Worm (Caenorhabditis elegans) whole organism, midembryonic: Measurements from ENCODE around the gene fbxb-74.

Experiments
- T22C8.4 ChIP-seq: fragments of 200-800 bp; sonication (Bioruptor generic); IDR thresholded peaks from 2 replicates; pipeline ENCODE4 v1.3.6; 2022; ENCODE audit warnings: missing genetic modification characterization, missing compliant biosample characterization
- cog-1 ChIP-seq: sonication (generic microtip); optimal IDR thresholded peaks from 2 replicates; lab custom pipeline; 2016; ENCODE audit warnings: missing genetic modification characterization, missing compliant biosample characterization
- flt-1 ChIP-seq: fragments of 200-800 bp; sonication (Bioruptor generic); IDR thresholded peaks from 2 replicates; pipeline ENCODE4 v1.3.6; 2022; ENCODE audit warnings: missing genetic modification characterization, missing compliant biosample characterization
- klf-2 ChIP-seq: fragments of 200-800 bp; sonication (Bioruptor generic); conservative IDR thresholded peaks from 2 replicates; pipeline ENCODE4 v1.3.6; 2022; ENCODE audit warnings: missing genetic modification reagents, missing genetic modification characterization, missing compliant biosample characterization
- med-1 ChIP-seq: sonication (generic microtip); optimal IDR thresholded peaks from 2 replicates; lab custom pipeline; 2017; ENCODE audit warnings: missing genetic modification characterization, mild to moderate bottlenecking, missing compliant biosample characterization, antibody characterized with exemption, missing genetic modification reagents; ENCODE audit not compliant: insufficient read depth
- ref-1 ChIP-seq: fragments of 200-800 bp; sonication (Bioruptor generic); conservative IDR thresholded peaks from 2 replicates; pipeline ENCODE4 v1.3.6; 2022; ENCODE audit warnings: missing genetic modification reagents, missing genetic modification characterization, missing compliant biosample characterization
- tab-1 ChIP-seq: fragments of 200-800 bp; sonication (Bioruptor generic); IDR thresholded peaks from 2 replicates; pipeline ENCODE4 v1.3.6; 2022; ENCODE audit warnings: missing genetic modification characterization, missing compliant biosample characterization
- ztf-23 ChIP-seq: fragments of 200-800 bp; sonication (Bioruptor generic); IDR thresholded peaks from 2 replicates; pipeline ENCODE4 v1.3.6; 2022; ENCODE audit warnings: missing genetic modification reagents, missing genetic modification characterization, missing compliant biosample characterization
- ztf-29 ChIP-seq: fragments of 200-800 bp; sonication (Bioruptor generic); IDR thresholded peaks from 2 replicates; pipeline ENCODE4 v1.3.6; 2022; ENCODE audit warnings: missing genetic modification reagents, missing genetic modification characterization, missing compliant biosample characterization

DNA sequence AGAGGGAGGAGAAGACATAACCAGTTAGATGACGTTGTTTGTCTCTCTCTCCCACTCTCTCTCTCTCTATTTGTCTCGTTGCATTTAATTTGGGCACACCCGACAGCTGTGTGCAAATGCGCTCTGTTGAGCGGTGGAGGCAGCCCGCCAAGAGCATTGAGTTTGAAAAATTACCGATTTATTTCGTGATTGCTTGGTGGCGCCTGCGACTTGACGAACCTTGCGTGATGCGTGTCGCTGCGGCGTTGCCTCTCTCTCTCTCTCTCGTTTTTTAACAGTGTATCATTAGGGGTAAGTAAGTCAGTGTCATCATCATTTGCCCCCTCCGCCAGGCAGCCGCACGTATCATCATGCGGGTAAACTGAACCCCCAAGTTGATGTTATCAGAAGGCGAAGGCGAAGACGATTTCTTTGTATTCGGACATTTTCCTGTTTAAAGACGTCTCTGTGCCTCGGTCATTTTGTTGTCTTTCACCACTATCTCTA lies 33.0 kb downstream of the fbxb-74 start:
- no peak for TF ChIP-seq ref-1 (GFP tag; lab: Robert Waterston, UW)
- TF ChIP-seq cog-1 = no peak
- TF ChIP-seq klf-2 (GFP tag; lab: Robert Waterston, UW) = no peak
- TF ChIP-seq ztf-29 (GFP tag; lab: Robert Waterston, UW) = no peak
- peak; percentile 42; the same call in 1 of the 2 replicates for TF ChIP-seq flt-1
- no peak for TF ChIP-seq tab-1
- TF ChIP-seq T22C8.4 = no peak
- TF ChIP-seq med-1 (GFP tag; lab: Kevin White, UChicago) = no peak
- TF ChIP-seq ztf-23 (GFP tag; lab: Robert Waterston, UW) = no peak
